Worm (Caenorhabditis elegans) whole organism, L4/young adult: ENCODE measurements around the gene srx-86.

Source experiments
- W03F9.2 ChIP-seq: fragments of 150-350 bp; optimal IDR thresholded peaks from 2 replicates; lab custom pipeline; 2014; ENCODE audit warnings: missing biosample characterization, missing genetic modification characterization
- him-1 ChIP-seq: sonication (generic microtip); optimal IDR thresholded peaks from 2 replicates; lab custom pipeline; 2016; ENCODE audit warnings: missing genotype, missing genetic modification reagents, missing genetic modification characterization, missing compliant biosample characterization

ce11 chrV:11598807-11599206, 36.1 kb downstream of the srx-86 start, which contains the start of gene srx-84:
- TF ChIP-seq W03F9.2 (no peak), him-1 (tag; lab: Kevin White, UChicago) (no peak)
